Worm (Caenorhabditis elegans) whole organism, L2 larva: Measurements from ENCODE around the gene T25B2.3.

Experiments
- R02D3.7 ChIP-seq: fragments of 150-350 bp; optimal IDR thresholded peaks from 2 replicates; lab custom pipeline; 2014; ENCODE audit warnings: missing biosample characterization, missing genetic modification characterization
- alr-1 ChIP-seq: fragments of 150-350 bp; optimal IDR thresholded peaks from 2 replicates; lab custom pipeline; 2014; ENCODE audit warnings: missing biosample characterization, missing genetic modification characterization
- egl-27 ChIP-seq: sonication (generic microtip); optimal IDR thresholded peaks from 3 replicates; lab custom pipeline; 2017; ENCODE audit warnings: missing biosample characterization, missing genetic modification reagents, missing genetic modification characterization
- lin-13 ChIP-seq: fragments of 150-350 bp; optimal IDR thresholded peaks from 2 replicates; lab custom pipeline; 2014; ENCODE audit warnings: missing biosample characterization, missing genetic modification reagents, missing genetic modification characterization
- lin-39 ChIP-seq: fragments of 150-350 bp; optimal IDR thresholded peaks from 2 replicates; lab custom pipeline; 2014; ENCODE audit warnings: missing biosample characterization, missing genetic modification reagents, missing genetic modification characterization
- nhr-23 ChIP-seq: fragments of 150-350 bp; optimal IDR thresholded peaks from 2 replicates; lab custom pipeline; 2014; ENCODE audit warnings: missing biosample characterization, missing genetic modification reagents, missing genetic modification characterization
- peb-1 ChIP-seq: fragments of 150-350 bp; optimal IDR thresholded peaks from 2 replicates; lab custom pipeline; 2014; ENCODE audit warnings: missing biosample characterization, missing genetic modification characterization
- unc-62 ChIP-seq: fragments of 150-350 bp; optimal IDR thresholded peaks from 2 replicates; lab custom pipeline; 2014; ENCODE audit warnings: missing biosample characterization, missing genetic modification reagents, missing genetic modification characterization

- TF ChIP-seq R02D3.7 (tag; lab: Kevin White, UChicago): no peak
- TF ChIP-seq egl-27 (tag; lab: Kevin White, UChicago): no peak
- TF ChIP-seq lin-13 (GFP tag; lab: Kevin White, UChicago): no peak
- no peak for TF ChIP-seq alr-1 (tag; lab: Kevin White, UChicago)
- TF ChIP-seq peb-1 (tag; lab: Kevin White, UChicago): no peak
- no peak for TF ChIP-seq lin-39 (tag; lab: Kevin White, UChicago)
- no peak for TF ChIP-seq unc-62
- no peak for TF ChIP-seq nhr-23
Measured at ce11 chrX:6128773-6129172, 47.2 kb upstream of the T25B2.3 start.
